Worm (Caenorhabditis elegans): Measurements from ENCODE around the gene F54H5.14.
A peak's percentile ranks its signal among the peaks of the same experiment; 100 is the strongest.

The F54H5.14 gene

ce11 chrII:6587264-6587870 lies 37.8 kb downstream of the F54H5.14 start, which contains the start of gene C56C10.7:
Gene C56C10.7 (minus strand): TSS chrII:6587575.
- TF ChIP-seq lin-13 (GFP tag; optimal IDR thresholded peaks at IDR 0.05): no peak
- TF ChIP-seq sma-3 (GFP tag; optimal IDR thresholded peaks at IDR 0.05): peak; percentile 33
- TF ChIP-seq ztf-4 (tag; optimal IDR thresholded peaks at IDR 0.05): peak; percentile 69
- TF ChIP-seq sma-9 (GFP tag; optimal IDR thresholded peaks at IDR 0.05): peak; percentile 27
- no peak for TF ChIP-seq sma-9 (tag; optimal IDR thresholded peaks at IDR 0.05)
- peak; percentile 25 to 50 for TF ChIP-seq lsy-2 (tag; optimal IDR thresholded peaks at IDR 0.05)
- TF ChIP-seq crh-2 (tag; optimal IDR thresholded peaks at IDR 0.05): peak; percentile 51
- TF ChIP-seq ama-1 (optimal IDR thresholded peaks at IDR 0.05): peak; percentile 40
- TF ChIP-seq gmeb-1 (tag; optimal IDR thresholded peaks at IDR 0.05): no peak
- no peak for TF ChIP-seq mab-5 (tag; optimal IDR thresholded peaks at IDR 0.05)

- TF ChIP-seq zag-1 (tag; optimal IDR thresholded peaks at IDR 0.05): no peak
- TF ChIP-seq nhr-10 (tag; optimal IDR thresholded peaks at IDR 0.05): no peak
Measured at ce11 chrII:6582758-6583157, 42.4 kb downstream of the F54H5.14 start, which contains the start of gene C56C10.4. Gene C56C10.4 (plus strand): TSS chrII:6583058.

- no peak for TF ChIP-seq ceh-16 (tag; optimal IDR thresholded peaks at IDR 0.05)
Measured at ce11 chrII:6581236-6581635, 44.0 kb downstream of the F54H5.14 start, which contains the start of gene C56C10.6. Gene C56C10.6 (minus strand): TSS chrII:6581336.

ce11 chrII:6578378-6578777 lies 46.8 kb downstream of the F54H5.14 start, which contains the start of gene sra-31:
Gene sra-31 (minus strand): TSS chrII:6578478.
- TF ChIP-seq nhr-129 (tag; optimal IDR thresholded peaks at IDR 0.05): no peak
- TF ChIP-seq Y55F3AM.14 (GFP tag; optimal IDR thresholded peaks at IDR 0.05): no peak
- no peak for TF ChIP-seq unc-39 (tag; optimal IDR thresholded peaks at IDR 0.05)
- TF ChIP-seq blmp-1 (tag; optimal IDR thresholded peaks at IDR 0.05; ENCODE audit: insufficient read depth): no peak
- no peak for TF ChIP-seq ztf-4 (tag; optimal IDR thresholded peaks at IDR 0.05)
- TF ChIP-seq unc-62 (GFP tag; optimal IDR thresholded peaks at IDR 0.05): no peak
- no peak for TF ChIP-seq unc-55 (GFP tag; optimal IDR thresholded peaks at IDR 0.05)
- TF ChIP-seq mab-5 (tag; optimal IDR thresholded peaks at IDR 0.05): no peak
- no peak for TF ChIP-seq elt-1 (tag; optimal IDR thresholded peaks at IDR 0.05)
- TF ChIP-seq nhr-23 (tag; optimal IDR thresholded peaks at IDR 0.05): no peak
- no peak for TF ChIP-seq aly-2 (tag; optimal IDR thresholded peaks at IDR 0.05)
- no peak for TF ChIP-seq ztf-11 (tag; optimal IDR thresholded peaks at IDR 0.05)
- TF ChIP-seq ama-1 (optimal IDR thresholded peaks at IDR 0.05): no peak
- TF ChIP-seq mdl-1 (tag; optimal IDR thresholded peaks at IDR 0.05): no peak
- TF ChIP-seq nhr-21 (tag; optimal IDR thresholded peaks at IDR 0.05): no peak
- TF ChIP-seq F13H6.1 (tag; optimal IDR thresholded peaks at IDR 0.05): no peak

ce11 chrII:6575647-6576046 lies 49.6 kb downstream of the F54H5.14 start, which contains the start of gene sra-29:
Gene sra-29 (minus strand): TSS chrII:6575747.
- no peak for TF ChIP-seq unc-62 (GFP tag; optimal IDR thresholded peaks at IDR 0.05)
- no peak for TF ChIP-seq nhr-77 (tag; optimal IDR thresholded peaks at IDR 0.05)
- no peak for TF ChIP-seq nhr-23 (tag; optimal IDR thresholded peaks at IDR 0.05)
- TF ChIP-seq ceh-82 (tag; optimal IDR thresholded peaks at IDR 0.05): no peak
- TF ChIP-seq gmeb-1 (tag; optimal IDR thresholded peaks at IDR 0.05): no peak
- TF ChIP-seq egl-27 (tag; optimal IDR thresholded peaks at IDR 0.05): no peak
- TF ChIP-seq dmd-4 (tag; optimal IDR thresholded peaks at IDR 0.05): no peak
- no peak for TF ChIP-seq lsy-2 (tag; optimal IDR thresholded peaks at IDR 0.05)
- TF ChIP-seq mab-5 (tag; optimal IDR thresholded peaks at IDR 0.05): no peak
- TF ChIP-seq crh-2 (tag; optimal IDR thresholded peaks at IDR 0.05): no peak
- TF ChIP-seq sma-3 (GFP tag; optimal IDR thresholded peaks at IDR 0.05): no peak
- no peak for TF ChIP-seq skn-1 (tag; optimal IDR thresholded peaks at IDR 0.05)
- TF ChIP-seq ZK546.5 (tag; optimal IDR thresholded peaks at IDR 0.05): no peak
- TF ChIP-seq F13H6.1 (tag; optimal IDR thresholded peaks at IDR 0.05): no peak
- TF ChIP-seq aly-2 (tag; optimal IDR thresholded peaks at IDR 0.05): no peak
- TF ChIP-seq sem-4 (tag; optimal IDR thresholded peaks at IDR 0.05): no peak

- no peak for TF ChIP-seq lin-39 (tag; optimal IDR thresholded peaks at IDR 0.05)
- no peak for TF ChIP-seq unc-39 (tag; optimal IDR thresholded peaks at IDR 0.05)
- TF ChIP-seq nhr-21 (tag; optimal IDR thresholded peaks at IDR 0.05): no peak
- TF ChIP-seq F13H6.1 (tag; optimal IDR thresholded peaks at IDR 0.05): no peak
- no peak for TF ChIP-seq R02D3.7 (tag; optimal IDR thresholded peaks at IDR 0.05)
- TF ChIP-seq dmd-4 (tag; optimal IDR thresholded peaks at IDR 0.05): no peak
- no peak for TF ChIP-seq unc-55 (GFP tag; optimal IDR thresholded peaks at IDR 0.05)
- no peak for TF ChIP-seq elt-1 (tag; optimal IDR thresholded peaks at IDR 0.05)
- TF ChIP-seq lin-11 (tag; optimal IDR thresholded peaks at IDR 0.05): no peak
- no peak for TF ChIP-seq zag-1 (tag; optimal IDR thresholded peaks at IDR 0.05)
Measured at ce11 chrII:6573677-6574076, 51.5 kb downstream of the F54H5.14 start, which contains the start of gene sra-28. Gene sra-28 (minus strand): TSS chrII:6573777.

Measured in whole organism, L2 larva.